Worm (Caenorhabditis elegans) whole organism, young adult: ENCODE measurements around the gene clec-185.

Source experiments
- F37B4.10 ChIP-seq: fragments of 200-800 bp; sonication (Bioruptor generic); IDR thresholded peaks from 2 replicates; pipeline ENCODE4 v1.3.6; 2022; ENCODE audit warnings: missing genetic modification characterization, missing compliant biosample characterization
- F39B2.1 ChIP-seq: fragments of 200-800 bp; sonication (Bioruptor generic); IDR thresholded peaks from 2 replicates; pipeline ENCODE4 v1.3.6; 2022; ENCODE audit warnings: missing genetic modification reagents, missing genetic modification characterization, missing compliant biosample characterization
- F49E8.2 ChIP-seq: sonication (generic microtip); optimal IDR thresholded peaks from 3 replicates; lab custom pipeline; 2017; ENCODE audit warnings: missing genetic modification characterization, mild to moderate bottlenecking, missing compliant biosample characterization, antibody characterized with exemption, moderate library complexity; ENCODE audit not compliant: insufficient read depth
- F55B11.4 ChIP-seq: sonication (generic microtip); optimal IDR thresholded peaks from 2 replicates; lab custom pipeline; 2016; ENCODE audit warnings: missing compliant biosample characterization, missing genetic modification characterization, borderline replicate concordance; ENCODE audit not compliant: insufficient read depth
- F57A8.1 ChIP-seq: fragments of 200-800 bp; sonication (Bioruptor generic); optimal IDR thresholded peaks from 2 replicates; lab custom pipeline; 2018; ENCODE audit warnings: mild to moderate bottlenecking, missing genetic modification characterization, moderate library complexity, missing compliant biosample characterization
- K12H6.12 ChIP-seq: fragments of 200-800 bp; sonication (Bioruptor generic); optimal IDR thresholded peaks from 2 replicates; lab custom pipeline; 2018; ENCODE audit warnings: mild to moderate bottlenecking, missing genetic modification characterization, missing compliant biosample characterization
- T07F8.4 ChIP-seq: sonication (generic microtip); optimal IDR thresholded peaks from 2 replicates; lab custom pipeline; 2016; ENCODE audit warnings: mild to moderate bottlenecking, missing genetic modification characterization, moderate library complexity, missing compliant biosample characterization
- Y79H2A.3 ChIP-seq: fragments of 200-800 bp; sonication (Bioruptor generic); conservative IDR thresholded peaks from 2 replicates; pipeline ENCODE4 v1.3.6; 2022; ENCODE audit warnings: missing genetic modification reagents, missing genetic modification characterization, missing compliant biosample characterization
- Y95B8A.8 ChIP-seq: fragments of 200-800 bp; sonication (Bioruptor generic); IDR thresholded peaks from 2 replicates; pipeline ENCODE4 v1.3.6; 2022; ENCODE audit warnings: missing genetic modification reagents, missing genetic modification characterization, missing compliant biosample characterization
- aptf-2 ChIP-seq: fragments of 200-800 bp; sonication (Bioruptor generic); conservative IDR thresholded peaks from 2 replicates; pipeline ENCODE4 v1.3.6; 2022; ENCODE audit warnings: missing genetic modification reagents, missing genetic modification characterization, missing compliant biosample characterization
- atf-7 ChIP-seq: sonication (generic microtip); optimal IDR thresholded peaks from 2 replicates; lab custom pipeline; 2017; ENCODE audit warnings: mild to moderate bottlenecking, missing genetic modification characterization, missing compliant biosample characterization
- athp-1 ChIP-seq: sonication (generic microtip); optimal IDR thresholded peaks from 2 replicates; lab custom pipeline; 2017; ENCODE audit warnings: mild to moderate bottlenecking, missing genetic modification characterization, missing compliant biosample characterization
- attf-5 ChIP-seq: fragments of 200-800 bp; sonication (Bioruptor generic); optimal IDR thresholded peaks from 2 replicates; lab custom pipeline; 2018; ENCODE audit warnings: mild to moderate bottlenecking, missing genetic modification characterization, missing compliant biosample characterization
- attf-6 ChIP-seq: fragments of 200-800 bp; sonication (Bioruptor generic); IDR thresholded peaks from 2 replicates; pipeline ENCODE4 v1.3.6; 2022; ENCODE audit warnings: missing genetic modification reagents, missing genetic modification characterization, missing compliant biosample characterization
- ccch-3 ChIP-seq: fragments of 200-800 bp; sonication (Bioruptor generic); optimal IDR thresholded peaks from 2 replicates; lab custom pipeline; 2018; ENCODE audit warnings: mild to moderate bottlenecking, missing genetic modification characterization, missing compliant biosample characterization
- ceh-27 ChIP-seq: fragments of 200-800 bp; sonication (Bioruptor generic); optimal IDR thresholded peaks from 2 replicates; lab custom pipeline; 2018; ENCODE audit warnings: mild to moderate bottlenecking, missing genetic modification characterization, moderate library complexity, missing compliant biosample characterization
- chd-7 ChIP-seq: sonication (generic microtip); optimal IDR thresholded peaks from 2 replicates; lab custom pipeline; 2016; ENCODE audit warnings: mild to moderate bottlenecking, missing genetic modification characterization, moderate library complexity, missing compliant biosample characterization
- dox-1 ChIP-seq: fragments of 200-800 bp; sonication (Bioruptor generic); IDR thresholded peaks from 2 replicates; pipeline ENCODE4 v1.3.6; 2022; ENCODE audit warnings: missing genetic modification reagents, missing genetic modification characterization, missing compliant biosample characterization
- dpl-1 ChIP-seq: fragments of 150-350 bp; optimal IDR thresholded peaks from 2 replicates; lab custom pipeline; 2014; ENCODE audit warnings: missing biosample characterization, missing genetic modification reagents, missing genetic modification characterization
- egl-44 ChIP-seq: fragments of 200-800 bp; sonication (Bioruptor generic); IDR thresholded peaks from 2 replicates; pipeline ENCODE4 v1.3.6; 2022; ENCODE audit warnings: missing genetic modification reagents, missing genetic modification characterization, missing compliant biosample characterization
- egrh-3 ChIP-seq: fragments of 200-800 bp; sonication (Bioruptor generic); IDR thresholded peaks from 2 replicates; pipeline ENCODE4 v1.3.6; 2022; ENCODE audit warnings: missing genetic modification reagents, missing genetic modification characterization, missing compliant biosample characterization
- gei-17 ChIP-seq: fragments of 200-800 bp; sonication (Bioruptor generic); optimal IDR thresholded peaks from 2 replicates; lab custom pipeline; 2018; ENCODE audit warnings: mild to moderate bottlenecking, missing genetic modification characterization, missing compliant biosample characterization
- hmg-1.2 ChIP-seq: fragments of 200-800 bp; sonication (Bioruptor generic); IDR thresholded peaks from 2 replicates; pipeline ENCODE4 v1.3.6; 2022; ENCODE audit warnings: missing genetic modification reagents, missing genetic modification characterization, missing compliant biosample characterization
- hsf-1 ChIP-seq: fragments of 200-800 bp; sonication (Bioruptor generic); IDR thresholded peaks from 2 replicates; pipeline ENCODE4 v1.3.6; 2022; ENCODE audit warnings: missing genetic modification reagents, missing genetic modification characterization, missing compliant biosample characterization
- lin-26 ChIP-seq: fragments of 200-800 bp; sonication (Bioruptor generic); IDR thresholded peaks from 2 replicates; pipeline ENCODE4 v1.3.6; 2022; ENCODE audit warnings: missing genetic modification reagents, missing genetic modification characterization, missing compliant biosample characterization
- lin-35 ChIP-seq, 3 experiments: fragments of 150-350 bp in 2 of 3; sonication (generic microtip) in 1 of 3; optimal IDR thresholded peaks; 2 replicates each; lab custom pipeline; 2014 to 2018; ENCODE audit warnings: missing biosample characterization in 3 of 3, missing genetic modification characterization in 3 of 3, missing genetic modification reagents in 3 of 3
- lir-1 ChIP-seq: fragments of 200-800 bp; sonication (Bioruptor generic); conservative IDR thresholded peaks from 2 replicates; pipeline ENCODE4 v1.3.6; 2022; ENCODE audit warnings: missing genetic modification reagents, missing genetic modification characterization, missing compliant biosample characterization
- lsy-27 ChIP-seq: sonication (generic microtip); optimal IDR thresholded peaks from 2 replicates; lab custom pipeline; 2017; ENCODE audit warnings: missing genetic modification characterization, mild to moderate bottlenecking, missing compliant biosample characterization, antibody characterized with exemption, missing genotype, borderline replicate concordance; ENCODE audit not compliant: insufficient read depth
- madf-3 ChIP-seq: fragments of 200-800 bp; sonication (Bioruptor generic); IDR thresholded peaks from 2 replicates; pipeline ENCODE4 v1.3.6; 2022; ENCODE audit warnings: missing genetic modification reagents, missing genetic modification characterization, missing compliant biosample characterization
- madf-8 ChIP-seq: fragments of 200-800 bp; sonication (Bioruptor generic); conservative IDR thresholded peaks from 2 replicates; pipeline ENCODE4 v1.3.6; 2022; ENCODE audit warnings: missing genetic modification reagents, missing genetic modification characterization, missing compliant biosample characterization
- mcd-1 ChIP-seq: fragments of 200-800 bp; sonication (Bioruptor generic); IDR thresholded peaks from 2 replicates; pipeline ENCODE4 v1.3.6; 2022; ENCODE audit warnings: missing genetic modification reagents, missing genetic modification characterization, missing compliant biosample characterization
- mes-4 ChIP-seq: sonication (generic microtip); optimal IDR thresholded peaks from 2 replicates; lab custom pipeline; 2016; ENCODE audit warnings: missing genotype, missing genetic modification characterization, missing compliant biosample characterization
- mxl-1 ChIP-seq: sonication (generic microtip); optimal IDR thresholded peaks from 2 replicates; lab custom pipeline; 2016; ENCODE audit warnings: missing genetic modification characterization, missing compliant biosample characterization
- nfya-2 ChIP-seq: fragments of 200-800 bp; sonication (Bioruptor generic); IDR thresholded peaks from 2 replicates; pipeline ENCODE4 v1.3.6; 2022; ENCODE audit warnings: missing genetic modification reagents, missing genetic modification characterization, missing compliant biosample characterization
- pbrm-1 ChIP-seq: fragments of 200-800 bp; sonication (Bioruptor generic); IDR thresholded peaks from 2 replicates; pipeline ENCODE4 v1.3.6; 2022; ENCODE audit warnings: missing genetic modification reagents, missing genetic modification characterization, missing compliant biosample characterization
- pha-4 ChIP-seq: fragments of 150-350 bp; sonication (generic microtip); optimal IDR thresholded peaks from 2 replicates; lab custom pipeline; 2014; ENCODE audit warnings: missing biosample characterization, missing genetic modification reagents, missing genetic modification characterization
- rcor-1 ChIP-seq: fragments of 200-800 bp; sonication (Bioruptor generic); IDR thresholded peaks from 2 replicates; pipeline ENCODE4 v1.3.6; 2022; ENCODE audit warnings: missing genetic modification reagents, missing genetic modification characterization, missing compliant biosample characterization
- rec-8 ChIP-seq, 2 experiments: sonication (generic microtip); optimal IDR thresholded peaks; 2 replicates each; lab custom pipeline; 2016; ENCODE audit warnings: mild to moderate bottlenecking in 2 of 2, missing genetic modification characterization in 2 of 2, missing genetic modification reagents in 2 of 2, missing genotype in 2 of 2, missing biosample characterization in 1 of 2, missing compliant biosample characterization in 1 of 2, moderate library complexity in 1 of 2
- rpc-1 ChIP-seq, 2 experiments: fragments of 150-350 bp in 1 of 2; sonication (generic microtip) in 1 of 2; optimal IDR thresholded peaks; 2 replicates each; lab custom pipeline; 2014 to 2018; ENCODE audit warnings: missing biosample characterization in 1 of 2, missing genetic modification characterization in 1 of 2, missing genetic modification reagents in 1 of 2, missing genotype in 1 of 2
- snpc-3.4 ChIP-seq: sonication (generic microtip); optimal IDR thresholded peaks from 2 replicates; lab custom pipeline; 2017; ENCODE audit warnings: missing genetic modification characterization, mild to moderate bottlenecking, missing compliant biosample characterization, antibody characterized with exemption, moderate library complexity, missing genotype, missing genetic modification reagents
- unc-130 ChIP-seq: sonication (generic microtip); optimal IDR thresholded peaks from 2 replicates; lab custom pipeline; 2016; ENCODE audit warnings: missing genetic modification reagents, missing genetic modification characterization, missing compliant biosample characterization
- unc-62 ChIP-seq: fragments of 150-350 bp; optimal IDR thresholded peaks from 2 replicates; lab custom pipeline; 2014; ENCODE audit warnings: missing biosample characterization, missing genetic modification reagents, missing genetic modification characterization
- xnd-1 ChIP-seq: sonication (generic microtip); optimal IDR thresholded peaks from 2 replicates; lab custom pipeline; 2016; ENCODE audit warnings: missing genotype, missing genetic modification reagents, missing genetic modification characterization, missing compliant biosample characterization
- zfh-2 ChIP-seq: fragments of 200-800 bp; sonication (Bioruptor generic); conservative IDR thresholded peaks from 2 replicates; pipeline ENCODE4 v1.3.6; 2022; ENCODE audit warnings: missing genetic modification reagents, missing genetic modification characterization, missing compliant biosample characterization
- ztf-26 ChIP-seq: sonication (generic microtip); optimal IDR thresholded peaks from 2 replicates; lab custom pipeline; 2017; ENCODE audit warnings: missing genetic modification characterization, missing compliant biosample characterization
- ztf-3 ChIP-seq: fragments of 200-800 bp; sonication (Bioruptor generic); optimal IDR thresholded peaks from 2 replicates; lab custom pipeline; 2018; ENCODE audit warnings: mild to moderate bottlenecking, missing genetic modification characterization, missing compliant biosample characterization

The clec-185 gene

ce11 chrIV:12391003-12391637, 47.3 kb upstream of the clec-185 start, which contains the start of the genes rps-23 and dpm-3 (continued):
- TF ChIP-seq F49E8.2 (tag; lab: Kevin White, UChicago) (peak; percentile 87), F57A8.1 (GFP tag; lab: Kevin White, UChicago) (no peak), athp-1 (tag; lab: Kevin White, UChicago) (peak; percentile 89), hmg-1.2 (GFP tag; lab: Robert Waterston, UW) (peak; percentile 79), egrh-3 (peak; percentile 85), lsy-27 (no peak), egl-44 (peak; percentile 82), hsf-1 (peak; percentile 76), ztf-3 (no peak), atf-7 (tag; lab: Kevin White, UChicago) (peak; percentile 56), pbrm-1 (peak; percentile 95), T07F8.4 (tag; lab: Kevin White, UChicago) (peak; percentile 80), lin-26 (GFP tag; lab: Robert Waterston, UW) (peak; percentile 61; the same call in 1 of the 2 replicates), F39B2.1 (GFP tag; lab: Robert Waterston, UW) (peak; percentile 81; the same call in 1 of the 2 replicates), nfya-2 (0 out of 2 replicates have a peak, but pooled peaks have one; percentile 73), mxl-1 (no peak), madf-3 (GFP tag; lab: Robert Waterston, UW) (peak; percentile 95), rpc-1 (optimal IDR thresholded peaks at IDR 0.05; lab: Kevin White, UChicago) (peak; percentile 15), rpc-1 (tag; optimal IDR thresholded peaks at IDR 0.05; lab: Kevin White, UChicago) (peak; percentile 6), snpc-3.4 (tag; lab: Kevin White, UChicago) (peak; percentile 75), pha-4 (peak; percentile 93), ccch-3 (GFP tag; lab: Kevin White, UChicago) (peak; percentile 95), mcd-1 (GFP tag; lab: Robert Waterston, UW) (peak; percentile 92), Y95B8A.8 (GFP tag; lab: Robert Waterston, UW) (peak; percentile 94), F37B4.10 (GFP tag; lab: Robert Waterston, UW) (no peak), dox-1 (GFP tag; lab: Robert Waterston, UW) (peak; percentile 97), gei-17 (GFP tag; lab: Kevin White, UChicago) (peak; percentile 34), lir-1 (GFP tag; lab: Robert Waterston, UW) (peak; percentile 87), zfh-2 (GFP tag; lab: Robert Waterston, UW) (peak; percentile 58; the same call in 1 of the 2 replicates), unc-62 (GFP tag; lab: Kevin White, UChicago) (no peak), unc-130 (GFP tag; lab: Kevin White, UChicago) (peak; percentile 97), chd-7 (tag; lab: Kevin White, UChicago) (peak; percentile 33), Y79H2A.3 (GFP tag; lab: Robert Waterston, UW) (peak; percentile 89), ceh-27 (peak; percentile 97), K12H6.12 (tag; lab: Kevin White, UChicago) (peak; percentile 91), madf-8 (GFP tag; lab: Robert Waterston, UW) (peak; percentile 86), xnd-1 (tag; lab: Kevin White, UChicago) (peak; percentile 68), attf-6 (GFP tag; lab: Robert Waterston, UW) (peak; percentile 86), lin-35 (GFP tag; optimal IDR thresholded peaks at IDR 0.05; lab: Kevin White, UChicago) (peak in 2 of 3 experiments; percentile 18 to 86), ztf-26 (peak; percentile 49), rec-8 (tag; optimal IDR thresholded peaks at IDR 0.05; lab: Kevin White, UChicago) (peak; percentile 68 to 85), attf-5 (peak; percentile 95), mes-4 (tag; lab: Kevin White, UChicago) (no peak), aptf-2 (GFP tag; lab: Robert Waterston, UW) (peak; percentile 93), dpl-1 (GFP tag; lab: Kevin White, UChicago) (peak; percentile 46), rcor-1 (GFP tag; lab: Robert Waterston, UW) (peak; percentile 90), F55B11.4 (tag; lab: Kevin White, UChicago) (no peak)
